Worm (Caenorhabditis elegans): ENCODE results near the gene Y56A3A.16.

ce11 chrIII:11870009-11870408 lies 44.1 kb downstream of the Y56A3A.16 start:
- peak; percentile 34 for TF ChIP-seq unc-62 (GFP tag; optimal IDR thresholded peaks at IDR 0.05)
- peak; percentile 65 for TF ChIP-seq lin-13 (tag; optimal IDR thresholded peaks at IDR 0.05)
- no peak for TF ChIP-seq lin-32 (GFP tag; optimal IDR thresholded peaks at IDR 0.05)
- no peak for TF ChIP-seq nhr-76 (tag; optimal IDR thresholded peaks at IDR 0.05)
- peak; percentile 68 for TF ChIP-seq sptf-1 (tag; optimal IDR thresholded peaks at IDR 0.05)
- TF ChIP-seq elt-3 (tag; optimal IDR thresholded peaks at IDR 0.05), result no peak
- TF ChIP-seq nhr-28 (tag; optimal IDR thresholded peaks at IDR 0.05), result no peak

Measured in whole organism, mixed stage, embryonic.